Worm (Caenorhabditis elegans) whole organism, L3 larva: ENCODE measurements around the gene C07G3.8.
A peak's percentile ranks its signal among the peaks of the same experiment; 100 is the strongest.

ENCODE experiments used
- R02D3.7 ChIP-seq: fragments of 150-350 bp; optimal IDR thresholded peaks from 2 replicates; lab custom pipeline; 2014; ENCODE audit warnings: missing biosample characterization, missing genetic modification characterization
- ZK546.5 ChIP-seq: sonication (generic microtip); optimal IDR thresholded peaks from 2 replicates; lab custom pipeline; 2017; ENCODE audit warnings: missing biosample characterization, missing genetic modification characterization
- aly-2 ChIP-seq: fragments of 150-350 bp; optimal IDR thresholded peaks from 2 replicates; lab custom pipeline; 2014; ENCODE audit warnings: missing biosample characterization, missing genetic modification characterization
- ama-1 ChIP-seq: fragments of 150-350 bp; optimal IDR thresholded peaks from 2 replicates; lab custom pipeline; 2018
- ceh-16 ChIP-seq: sonication (generic microtip); optimal IDR thresholded peaks from 2 replicates; lab custom pipeline; 2017; ENCODE audit warnings: missing biosample characterization, missing genetic modification characterization
- ceh-28 ChIP-seq: fragments of 150-350 bp; optimal IDR thresholded peaks from 2 replicates; lab custom pipeline; 2014; ENCODE audit warnings: missing biosample characterization, missing genetic modification reagents, missing genetic modification characterization
- ceh-9 ChIP-seq: sonication (generic microtip); optimal IDR thresholded peaks from 2 replicates; lab custom pipeline; 2018; ENCODE audit warnings: missing biosample characterization, missing genetic modification characterization
- daf-12 ChIP-seq: fragments of 150-350 bp; optimal IDR thresholded peaks from 2 replicates; lab custom pipeline; 2014; ENCODE audit warnings: missing biosample characterization, missing genetic modification reagents, missing genetic modification characterization
- egl-27 ChIP-seq: sonication (generic microtip); optimal IDR thresholded peaks from 4 replicates; lab custom pipeline; 2017; ENCODE audit warnings: missing biosample characterization, missing genetic modification reagents, missing genetic modification characterization
- elt-1 ChIP-seq: fragments of 150-350 bp; optimal IDR thresholded peaks from 2 replicates; lab custom pipeline; 2014; ENCODE audit warnings: missing biosample characterization, missing genetic modification characterization
- elt-2 ChIP-seq: sonication (generic microtip); optimal IDR thresholded peaks from 2 replicates; lab custom pipeline; 2016; ENCODE audit warnings: missing genetic modification reagents, mild to moderate bottlenecking, missing genetic modification characterization, missing compliant biosample characterization
- elt-3 ChIP-seq, 3 experiments: fragments of 150-350 bp in 1 of 3; sonication (generic microtip) in 2 of 3; optimal IDR thresholded peaks; 2 replicates in 2 of 3; 4 replicates in 1 of 3; lab custom pipeline; 2014 to 2017; ENCODE audit warnings: missing biosample characterization in 3 of 3, missing genetic modification characterization in 3 of 3
- eor-1 ChIP-seq, 2 experiments: fragments of 150-350 bp; optimal IDR thresholded peaks; 2 replicates each; lab custom pipeline; 2014 to 2018; ENCODE audit warnings: missing biosample characterization in 2 of 2, missing genetic modification characterization in 2 of 2
- fkh-10 ChIP-seq: sonication (generic microtip); optimal IDR thresholded peaks from 2 replicates; lab custom pipeline; 2017; ENCODE audit warnings: missing biosample characterization, missing genetic modification reagents, missing genetic modification characterization
- fkh-2 ChIP-seq: fragments of 150-350 bp; optimal IDR thresholded peaks from 2 replicates; lab custom pipeline; 2014; ENCODE audit warnings: missing biosample characterization, missing genetic modification reagents, missing genetic modification characterization
- fos-1 ChIP-seq: fragments of 150-350 bp; optimal IDR thresholded peaks from 2 replicates; lab custom pipeline; 2014; ENCODE audit warnings: missing biosample characterization, missing genetic modification characterization
- hmg-11 ChIP-seq: sonication (generic microtip); optimal IDR thresholded peaks from 2 replicates; lab custom pipeline; 2016; ENCODE audit warnings: missing genetic modification characterization, missing compliant biosample characterization
- jun-1 ChIP-seq: fragments of 150-350 bp; optimal IDR thresholded peaks from 2 replicates; lab custom pipeline; 2014; ENCODE audit warnings: missing biosample characterization, missing genetic modification reagents, missing genetic modification characterization
- lin-15B ChIP-seq: fragments of 150-350 bp; optimal IDR thresholded peaks from 2 replicates; lab custom pipeline; 2014; ENCODE audit warnings: missing biosample characterization, missing genetic modification characterization
- lsy-12 ChIP-seq: sonication (generic microtip); optimal IDR thresholded peaks from 2 replicates; lab custom pipeline; 2016; ENCODE audit warnings: mild to moderate bottlenecking, missing genetic modification characterization, missing compliant biosample characterization
- mdl-1 ChIP-seq: fragments of 150-350 bp; optimal IDR thresholded peaks from 2 replicates; lab custom pipeline; 2014; ENCODE audit warnings: missing biosample characterization, missing genetic modification characterization
- nfya-1 ChIP-seq: sonication (generic microtip); optimal IDR thresholded peaks from 2 replicates; lab custom pipeline; 2017; ENCODE audit warnings: missing genetic modification characterization, mild to moderate bottlenecking, missing compliant biosample characterization, antibody characterized with exemption, moderate library complexity; ENCODE audit not compliant: insufficient read depth
- nhr-11 ChIP-seq: fragments of 150-350 bp; optimal IDR thresholded peaks from 2 replicates; lab custom pipeline; 2014; ENCODE audit warnings: missing biosample characterization, missing genetic modification characterization
- nhr-12 ChIP-seq: fragments of 150-350 bp; optimal IDR thresholded peaks from 2 replicates; lab custom pipeline; 2014; ENCODE audit warnings: missing biosample characterization, missing genetic modification characterization
- nhr-23 ChIP-seq: fragments of 150-350 bp; optimal IDR thresholded peaks from 2 replicates; lab custom pipeline; 2014; ENCODE audit warnings: missing biosample characterization, missing genetic modification reagents, missing genetic modification characterization
- nhr-237 ChIP-seq: fragments of 150-350 bp; optimal IDR thresholded peaks from 2 replicates; lab custom pipeline; 2014; ENCODE audit warnings: missing biosample characterization, missing genetic modification characterization
- nhr-28 ChIP-seq: fragments of 150-350 bp; optimal IDR thresholded peaks from 2 replicates; lab custom pipeline; 2014; ENCODE audit warnings: missing biosample characterization, missing genetic modification characterization
- nhr-43 ChIP-seq: sonication (generic microtip); optimal IDR thresholded peaks from 2 replicates; lab custom pipeline; 2016; ENCODE audit warnings: mild to moderate bottlenecking, missing genetic modification characterization, missing compliant biosample characterization; ENCODE audit not compliant: poor library complexity, severe bottlenecking
- nhr-67 ChIP-seq: fragments of 150-350 bp; optimal IDR thresholded peaks from 2 replicates; lab custom pipeline; 2014; ENCODE audit warnings: missing biosample characterization, missing genetic modification characterization
- nhr-76 ChIP-seq: fragments of 150-350 bp; sonication (generic microtip); optimal IDR thresholded peaks from 5 replicates; lab custom pipeline; 2014; ENCODE audit warnings: missing biosample characterization, missing genetic modification characterization
- nhr-77 ChIP-seq: fragments of 150-350 bp; optimal IDR thresholded peaks from 2 replicates; lab custom pipeline; 2014; ENCODE audit warnings: missing biosample characterization, missing genetic modification characterization
- pha-4 ChIP-seq: fragments of 150-350 bp; optimal IDR thresholded peaks from 2 replicates; lab custom pipeline; 2014; ENCODE audit warnings: missing biosample characterization, missing genetic modification reagents, missing genetic modification characterization
- pqm-1 ChIP-seq: fragments of 150-350 bp; optimal IDR thresholded peaks from 2 replicates; lab custom pipeline; 2017; ENCODE audit warnings: missing biosample characterization, missing genetic modification characterization, inconsistent platforms
- sea-2 ChIP-seq: fragments of 150-350 bp; sonication (generic microtip); optimal IDR thresholded peaks from 4 replicates; lab custom pipeline; 2014; ENCODE audit warnings: missing biosample characterization, missing genetic modification reagents, missing genetic modification characterization
- snpc-4 ChIP-seq: fragments of 150-350 bp; optimal IDR thresholded peaks from 2 replicates; lab custom pipeline; 2014; ENCODE audit warnings: missing biosample characterization, missing genetic modification characterization
- unc-39 ChIP-seq: sonication (generic microtip); optimal IDR thresholded peaks from 4 replicates; lab custom pipeline; 2017; ENCODE audit warnings: missing biosample characterization, missing genetic modification characterization
- unc-62 ChIP-seq: fragments of 150-350 bp; sonication (generic microtip); optimal IDR thresholded peaks from 4 replicates; lab custom pipeline; 2014; ENCODE audit warnings: missing biosample characterization, missing genetic modification reagents, missing genetic modification characterization
- ztf-11 ChIP-seq: fragments of 150-350 bp; optimal IDR thresholded peaks from 2 replicates; lab custom pipeline; 2014; ENCODE audit warnings: missing biosample characterization, missing genetic modification characterization
- ztf-4 ChIP-seq: fragments of 150-350 bp; optimal IDR thresholded peaks from 2 replicates; lab custom pipeline; 2014; ENCODE audit warnings: missing biosample characterization, missing genetic modification characterization

The C07G3.8 gene

DNA sequence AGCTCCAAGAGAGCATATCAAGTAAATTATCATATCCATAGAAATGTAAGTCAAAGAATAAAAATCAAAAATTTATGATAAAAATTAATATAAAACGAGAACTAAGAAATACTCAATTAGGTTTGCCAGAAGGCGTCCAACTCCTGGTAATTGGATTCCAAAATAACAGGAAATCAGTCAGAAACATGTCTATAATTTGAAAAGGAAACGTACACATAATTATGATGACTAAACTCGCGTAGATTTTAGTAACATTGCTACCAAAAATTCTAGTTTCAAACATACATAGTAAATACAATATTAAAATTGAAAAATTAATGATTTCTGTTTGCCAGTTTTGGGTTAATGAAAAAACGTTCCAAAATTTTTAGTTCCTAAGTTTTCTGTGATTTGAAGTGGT is 17.2 kb downstream of the C07G3.8 start, which contains the start of gene srbc-33:
Gene srbc-33, minus strand, starts transcription at position 101 of the 400 bp plus-strand sequence.
- TF ChIP-seq unc-62 (GFP tag; lab: Kevin White, UChicago) = no peak
- no peak for TF ChIP-seq ama-1
- no peak for TF ChIP-seq nhr-237
- TF ChIP-seq egl-27 (tag; lab: Kevin White, UChicago) = no peak
- no peak for TF ChIP-seq elt-1 (tag; lab: Kevin White, UChicago)

DNA sequence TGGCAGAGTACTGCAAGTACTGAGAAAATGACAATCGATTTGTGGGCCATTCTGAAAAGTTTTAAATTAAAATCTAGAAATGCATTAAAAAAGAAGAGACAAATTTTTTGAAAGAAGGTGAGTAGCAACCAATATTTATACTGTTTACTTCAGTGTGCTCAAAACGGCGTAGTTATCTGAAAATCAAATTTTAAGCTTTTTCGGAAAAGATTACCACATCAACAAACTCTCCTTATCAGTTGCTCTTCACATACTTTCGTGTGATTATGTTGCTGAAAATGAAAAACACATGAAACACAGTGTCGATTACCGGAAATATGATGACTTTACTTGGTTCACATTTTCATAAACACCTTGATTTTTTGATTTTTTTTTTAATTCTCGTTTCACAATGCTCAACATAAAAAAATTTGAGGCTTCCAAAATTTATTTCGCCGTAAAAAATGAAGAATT is 19.4 kb downstream of the C07G3.8 start, which contains the start of gene lys-7:
Gene lys-7, minus strand, starts transcription at position 51 of the 453 bp plus-strand sequence.
- TF ChIP-seq jun-1 (tag; lab: Kevin White, UChicago) = peak; percentile 23
- peak; percentile 67 for TF ChIP-seq elt-2
- peak; percentile 2 for TF ChIP-seq pqm-1 (tag; lab: Kevin White, UChicago)
- TF ChIP-seq nhr-11 = no peak

DNA sequence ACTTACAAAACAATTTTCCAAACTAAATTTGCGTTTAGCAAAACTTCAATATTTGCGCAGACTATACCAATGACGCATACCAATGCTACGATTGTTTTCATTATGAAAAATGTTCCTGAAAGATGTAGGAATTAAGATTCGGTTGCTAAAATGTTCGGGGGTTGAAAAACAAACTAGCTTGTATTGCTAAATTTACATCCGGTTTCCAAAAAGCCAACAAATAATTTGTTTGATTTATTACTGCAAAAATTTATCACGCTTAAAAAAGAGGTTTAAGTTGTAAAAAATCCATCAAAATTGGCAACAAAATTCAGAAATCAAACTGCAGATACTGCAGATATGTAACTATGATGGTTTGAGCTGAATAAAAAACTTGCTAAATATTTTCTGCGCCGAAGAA is 21.6 kb downstream of the C07G3.8 start, which contains the start of gene srbc-30:
Gene srbc-30, minus strand, starts transcription at position 101 of the 400 bp plus-strand sequence.
- TF ChIP-seq nhr-28 (no peak), nhr-76 (tag; lab: Kevin White, UChicago) (no peak), pqm-1 (tag; lab: Kevin White, UChicago) (no peak), ztf-11 (no peak), ZK546.5 (no peak)

DNA sequence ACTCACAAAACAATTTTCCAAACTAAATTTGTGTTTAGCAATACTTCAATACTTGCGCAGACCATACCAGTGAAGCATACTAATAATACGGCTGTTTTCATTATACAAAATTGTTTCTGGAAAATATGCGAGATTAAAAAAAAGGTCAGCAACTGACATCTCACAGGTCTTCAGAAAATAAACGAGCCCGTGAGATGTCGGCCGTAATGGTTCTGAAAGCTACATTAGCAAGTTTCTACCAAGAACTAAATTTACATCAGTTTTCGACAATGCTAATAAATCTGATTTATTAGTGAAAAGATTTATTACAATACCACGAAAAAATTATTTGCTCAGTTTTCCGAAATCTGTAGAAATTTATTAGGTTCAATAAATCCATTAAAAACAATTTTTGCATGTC is 24.4 kb downstream of the C07G3.8 start, which contains the start of gene srbc-31:
Gene srbc-31, minus strand, starts transcription at position 101 of the 400 bp plus-strand sequence.
- TF ChIP-seq egl-27 (tag; lab: Kevin White, UChicago) (no peak), ama-1 (no peak), elt-3 (tag; optimal IDR thresholded peaks at IDR 0.05; lab: Kevin White, UChicago) (no peak), nfya-1 (no peak), nhr-11 (no peak), ceh-16 (tag; lab: Kevin White, UChicago) (no peak), nhr-12 (tag; lab: Kevin White, UChicago) (no peak), eor-1 (tag; optimal IDR thresholded peaks at IDR 0.05; lab: Kevin White, UChicago) (no peak), aly-2 (no peak)

DNA sequence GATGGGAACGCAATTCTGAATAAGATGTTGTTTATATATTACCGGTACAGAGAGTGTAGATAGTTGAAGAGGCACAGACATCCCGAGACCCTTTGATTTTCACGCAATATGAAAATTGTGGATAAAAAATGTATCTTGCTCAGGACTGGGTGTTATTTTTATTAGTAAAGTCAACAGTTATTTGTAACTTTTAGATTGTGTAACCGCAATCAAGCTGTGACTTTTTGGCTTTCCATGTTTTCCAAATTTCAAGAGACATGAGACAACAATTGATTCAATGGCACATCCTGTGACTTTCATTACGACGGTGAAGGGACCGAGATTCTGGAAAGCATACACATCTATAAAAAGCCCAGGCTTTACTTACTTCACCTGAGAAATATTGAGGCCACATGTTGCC is 25.7 kb downstream of the C07G3.8 start:
- TF ChIP-seq hmg-11 (tag; lab: Kevin White, UChicago) = no peak
- TF ChIP-seq, all 47 proteins: peak for 0

DNA sequence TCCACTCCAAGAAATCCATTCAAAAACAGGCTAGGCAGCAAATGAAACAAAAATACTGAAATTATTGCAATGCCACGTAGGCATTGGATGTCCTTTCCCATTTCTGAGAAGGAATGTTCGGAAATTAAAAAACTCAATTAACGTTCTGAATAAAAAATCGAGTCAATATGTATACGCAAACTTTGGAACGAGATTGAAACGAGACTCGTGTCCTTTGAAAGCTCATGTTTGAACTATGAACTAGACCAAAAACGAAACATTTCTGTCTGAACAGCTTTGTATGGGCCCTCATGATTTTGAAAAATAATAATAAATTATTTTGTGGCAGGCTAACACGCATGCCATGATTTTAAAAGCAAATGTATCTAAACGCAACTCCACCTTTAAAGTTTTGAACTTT is 26.9 kb downstream of the C07G3.8 start, which contains the start of gene oac-2:
Gene oac-2, minus strand, starts transcription at position 101 of the 400 bp plus-strand sequence.
- TF ChIP-seq eor-1 (tag; optimal IDR thresholded peaks at IDR 0.05; lab: Kevin White, UChicago) = no peak
- no peak for TF ChIP-seq nhr-43 (tag; lab: Kevin White, UChicago)
- no peak for TF ChIP-seq ceh-28 (tag; lab: Kevin White, UChicago)
- no peak for TF ChIP-seq nhr-28
- TF ChIP-seq elt-1 (tag; lab: Kevin White, UChicago) = no peak
- TF ChIP-seq unc-62 (GFP tag; lab: Kevin White, UChicago) = no peak
- TF ChIP-seq ceh-9 (tag; lab: Kevin White, UChicago) = no peak
- TF ChIP-seq nhr-77 (tag; lab: Kevin White, UChicago) = no peak
- TF ChIP-seq fos-1 = no peak
- TF ChIP-seq daf-12 (tag; lab: Kevin White, UChicago) = no peak
- TF ChIP-seq snpc-4 (tag; lab: Kevin White, UChicago) = no peak
- no peak for TF ChIP-seq mdl-1
- TF ChIP-seq nhr-76 (tag; lab: Kevin White, UChicago) = no peak
- TF ChIP-seq ceh-16 (tag; lab: Kevin White, UChicago) = no peak
- no peak for TF ChIP-seq pha-4
- no peak for TF ChIP-seq nfya-1
- TF ChIP-seq nhr-11 = no peak
- TF ChIP-seq R02D3.7 (tag; lab: Kevin White, UChicago) = no peak
- no peak for TF ChIP-seq ZK546.5
- TF ChIP-seq, all 47 proteins: peak for 0

DNA sequence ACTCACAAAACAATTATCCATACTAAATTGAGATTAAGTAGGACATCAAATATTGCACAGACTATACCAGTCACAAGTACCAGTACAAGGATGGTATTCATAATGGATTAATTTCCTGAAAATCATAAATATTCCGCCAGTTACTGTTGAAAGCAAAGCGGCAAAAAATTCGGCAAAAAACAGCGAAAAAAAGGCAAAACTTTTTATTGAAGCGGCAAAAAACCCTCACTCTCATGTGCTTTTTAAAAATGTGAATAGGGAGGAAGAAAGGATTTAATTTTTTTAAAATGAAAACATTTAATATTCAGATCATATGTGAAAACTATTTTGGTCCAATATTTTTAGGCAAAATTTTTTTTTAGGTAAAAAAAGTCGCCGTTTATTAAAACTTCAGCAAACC is 31.2 kb downstream of the C07G3.8 start, which contains the start of gene srbc-29:
Gene srbc-29, minus strand, starts transcription at position 101 of the 400 bp plus-strand sequence.
- TF ChIP-seq nhr-67 (tag; lab: Kevin White, UChicago) = no peak
- TF ChIP-seq ztf-11 = no peak
- no peak for TF ChIP-seq nhr-12 (tag; lab: Kevin White, UChicago)
- no peak for TF ChIP-seq ztf-4 (tag; lab: Kevin White, UChicago)
- TF ChIP-seq ama-1 = no peak
- TF ChIP-seq fkh-2 (tag; lab: Kevin White, UChicago) = no peak
- no peak for TF ChIP-seq eor-1 (tag; optimal IDR thresholded peaks at IDR 0.05; lab: Kevin White, UChicago)
- no peak for TF ChIP-seq lsy-12 (tag; lab: Kevin White, UChicago)
- TF ChIP-seq nhr-23 = no peak
- TF ChIP-seq nhr-237 = no peak
- no peak for TF ChIP-seq sea-2 (GFP tag; lab: Kevin White, UChicago)
- no peak for TF ChIP-seq nhr-76 (tag; lab: Kevin White, UChicago)
- no peak for TF ChIP-seq lin-15B (tag; lab: Kevin White, UChicago)
- TF ChIP-seq elt-3 (tag; optimal IDR thresholded peaks at IDR 0.05; lab: Kevin White, UChicago) = no peak
- no peak for TF ChIP-seq nhr-28
- TF ChIP-seq aly-2 = no peak
- no peak for TF ChIP-seq hmg-11 (tag; lab: Kevin White, UChicago)
- no peak for TF ChIP-seq unc-39 (tag; lab: Kevin White, UChicago)
- no peak for TF ChIP-seq nfya-1
- TF ChIP-seq fkh-10 = no peak
